Fruit fly (Drosophila melanogaster) whole organism, prepupa: Measurements from ENCODE around the gene Mrtf.
A peak's percentile ranks its signal among the peaks of the same experiment; 100 is the strongest.

Experiments
- Blimp-1 ChIP-seq: fragments of 200-800 bp; sonication (Bioruptor generic); optimal IDR thresholded peaks from 3 replicates; lab custom pipeline; 2017; ENCODE audit warnings: missing biosample characterization, missing genetic modification characterization, mild to moderate bottlenecking, moderate library complexity, missing genetic modification reagents
- CG10669 ChIP-seq: fragments of 200-800 bp; sonication (Bioruptor generic); optimal IDR thresholded peaks from 3 replicates; lab custom pipeline; 2018; ENCODE audit warnings: missing biosample characterization, mild to moderate bottlenecking, missing genetic modification characterization, moderate library complexity
- CG11762 ChIP-seq: fragments of 200-800 bp; sonication (Bioruptor generic); optimal IDR thresholded peaks from 3 replicates; lab custom pipeline; 2016; ENCODE audit warnings: missing biosample characterization, missing genetic modification characterization; ENCODE audit not compliant: insufficient read depth
- CG11902 ChIP-seq: fragments of 200-800 bp; sonication (Bioruptor generic); optimal IDR thresholded peaks from 3 replicates; lab custom pipeline; 2016; ENCODE audit warnings: missing biosample characterization, missing genetic modification characterization
- CG15336 ChIP-seq: fragments of 200-800 bp; sonication (Bioruptor generic); IDR thresholded peaks from 2 replicates; pipeline ENCODE4 v1.3.6; 2022; ENCODE audit warnings: missing biosample characterization, missing genetic modification characterization
- CG1621 ChIP-seq: fragments of 200-800 bp; sonication (Bioruptor generic); optimal IDR thresholded peaks from 3 replicates; lab custom pipeline; 2018; ENCODE audit warnings: missing biosample characterization, mild to moderate bottlenecking, missing genetic modification characterization
- CG16779 ChIP-seq: fragments of 200-800 bp; sonication (Bioruptor generic); optimal IDR thresholded peaks from 3 replicates; lab custom pipeline; 2017; ENCODE audit warnings: missing biosample characterization, mild to moderate bottlenecking, missing genetic modification characterization
- CG3032 ChIP-seq: fragments of 200-800 bp; optimal IDR thresholded peaks from 2 replicates; lab custom pipeline; 2019; ENCODE audit warnings: missing biosample characterization, mild to moderate bottlenecking, missing genetic modification characterization, moderate library complexity
- CG31627 ChIP-seq: fragments of 200-800 bp; sonication (Bioruptor generic); optimal IDR thresholded peaks from 3 replicates; lab custom pipeline; 2016; ENCODE audit warnings: missing biosample characterization, missing genetic modification characterization
- CG32006 ChIP-seq: fragments of 200-800 bp; sonication (Bioruptor generic); optimal IDR thresholded peaks from 3 replicates; lab custom pipeline; 2017; ENCODE audit warnings: missing biosample characterization, mild to moderate bottlenecking, missing genetic modification characterization
- CG34406 ChIP-seq: fragments of 200-800 bp; sonication (Bioruptor generic); optimal IDR thresholded peaks from 3 replicates; lab custom pipeline; 2016; ENCODE audit warnings: missing biosample characterization, missing genetic modification characterization
- CG3919 ChIP-seq: fragments of 200-800 bp; sonication (Bioruptor generic); optimal IDR thresholded peaks from 3 replicates; lab custom pipeline; 2016; ENCODE audit warnings: missing biosample characterization, missing genetic modification characterization
- CG4318 ChIP-seq: fragments of 200-800 bp; sonication (Bioruptor generic); optimal IDR thresholded peaks from 3 replicates; lab custom pipeline; 2017; ENCODE audit warnings: missing biosample characterization, mild to moderate bottlenecking, missing genetic modification characterization
- CG6163 ChIP-seq: fragments of 200-800 bp; sonication (Bioruptor generic); IDR thresholded peaks from 3 replicates; pipeline ENCODE4 v1.3.6; 2022; ENCODE audit warnings: missing biosample characterization, missing genetic modification characterization
- CG6276 ChIP-seq: fragments of 200-800 bp; sonication (Bioruptor generic); optimal IDR thresholded peaks from 2 replicates; lab custom pipeline; 2017; ENCODE audit warnings: missing biosample characterization, mild to moderate bottlenecking, missing genetic modification characterization
- CG6792 ChIP-seq: fragments of 200-800 bp; sonication (Bioruptor generic); optimal IDR thresholded peaks from 3 replicates; lab custom pipeline; 2016; ENCODE audit warnings: missing biosample characterization, missing genetic modification characterization
- CG6808 ChIP-seq: fragments of 200-800 bp; sonication (Bioruptor generic); optimal IDR thresholded peaks from 3 replicates; lab custom pipeline; 2017; ENCODE audit warnings: missing biosample characterization, missing genetic modification characterization, mild to moderate bottlenecking, moderate library complexity, missing genetic modification reagents
- CG7368 ChIP-seq: fragments of 200-800 bp; sonication (Bioruptor generic); optimal IDR thresholded peaks from 3 replicates; lab custom pipeline; 2016; ENCODE audit warnings: missing biosample characterization, missing genetic modification characterization
- CG8119 ChIP-seq: fragments of 200-800 bp; sonication (Bioruptor generic); IDR thresholded peaks from 3 replicates; pipeline ENCODE4 v1.3.6; 2022; ENCODE audit warnings: missing biosample characterization, missing genetic modification characterization
- CG8319 ChIP-seq: fragments of 200-800 bp; sonication (Bioruptor generic); optimal IDR thresholded peaks from 3 replicates; lab custom pipeline; 2016; ENCODE audit warnings: missing biosample characterization, missing genetic modification characterization
- CG8632 ChIP-seq: fragments of 200-800 bp; sonication (Bioruptor generic); optimal IDR thresholded peaks from 3 replicates; lab custom pipeline; 2016; ENCODE audit warnings: missing biosample characterization, missing genetic modification characterization
- Eip75B ChIP-seq: fragments of 200-800 bp; sonication (Bioruptor generic); optimal IDR thresholded peaks from 3 replicates; lab custom pipeline; 2016; ENCODE audit warnings: missing biosample characterization, missing genetic modification characterization
- Eip78C ChIP-seq: fragments of 200-800 bp; sonication (Bioruptor generic); peaks from one replicate; lab custom pipeline; 2016; ENCODE audit warnings: missing biosample characterization, missing genetic modification characterization
- Eip93F ChIP-seq: fragments of 200-800 bp; sonication (Bioruptor generic); optimal IDR thresholded peaks from 2 replicates; lab custom pipeline; 2016; ENCODE audit warnings: missing biosample characterization, mild to moderate bottlenecking, missing genetic modification characterization
- Ets21C ChIP-seq: fragments of 200-800 bp; sonication (Bioruptor generic); optimal IDR thresholded peaks from 3 replicates; lab custom pipeline; 2016; ENCODE audit warnings: missing biosample characterization, missing genetic modification characterization
- Ets96B ChIP-seq: fragments of 200-800 bp; optimal IDR thresholded peaks from 2 replicates; lab custom pipeline; 2019; ENCODE audit warnings: missing biosample characterization, mild to moderate bottlenecking, missing genetic modification characterization, moderate library complexity
- Gug ChIP-seq: fragments of 200-800 bp; sonication (Bioruptor generic); IDR thresholded peaks from 2 replicates; pipeline ENCODE4 v1.3.6; 2022; ENCODE audit warnings: missing biosample characterization, missing genetic modification characterization
- Hr38 ChIP-seq: sonication (Bioruptor generic); optimal IDR thresholded peaks from 2 replicates; lab custom pipeline; 2016; ENCODE audit warnings: missing biosample characterization, missing genetic modification characterization
- Hr39 ChIP-seq: fragments of 200-800 bp; sonication (Bioruptor generic); optimal IDR thresholded peaks from 2 replicates; lab custom pipeline; 2016; ENCODE audit warnings: missing biosample characterization, missing genetic modification characterization
- Hr4 ChIP-seq: fragments of 200-800 bp; sonication (Bioruptor generic); optimal IDR thresholded peaks from 3 replicates; lab custom pipeline; 2016; ENCODE audit warnings: missing biosample characterization, missing genetic modification characterization
- Met ChIP-seq: fragments of 200-800 bp; sonication (Bioruptor generic); optimal IDR thresholded peaks from 3 replicates; lab custom pipeline; 2016; ENCODE audit warnings: missing biosample characterization, missing genetic modification characterization
- OdsH ChIP-seq: fragments of 200-800 bp; sonication (Bioruptor generic); optimal IDR thresholded peaks from 3 replicates; lab custom pipeline; 2016; ENCODE audit warnings: missing biosample characterization, missing genetic modification characterization
- Smox ChIP-seq: fragments of 200-800 bp; sonication (Bioruptor generic); optimal IDR thresholded peaks from 3 replicates; lab custom pipeline; 2016; ENCODE audit warnings: missing biosample characterization, missing genetic modification characterization
- Sox102F ChIP-seq: fragments of 200-800 bp; sonication (Bioruptor generic); optimal IDR thresholded peaks from 2 replicates; lab custom pipeline; 2016; ENCODE audit warnings: missing biosample characterization, mild to moderate bottlenecking, missing genetic modification characterization
- Sox14 ChIP-seq: fragments of 200-800 bp; sonication (Bioruptor generic); optimal IDR thresholded peaks from 3 replicates; lab custom pipeline; 2016; ENCODE audit warnings: missing biosample characterization, missing genetic modification characterization
- Sox15 ChIP-seq: fragments of 200-800 bp; sonication (Bioruptor generic); optimal IDR thresholded peaks from 3 replicates; lab custom pipeline; 2016; ENCODE audit warnings: missing biosample characterization, missing genetic modification characterization
- achi ChIP-seq: fragments of 200-800 bp; sonication (Bioruptor generic); optimal IDR thresholded peaks from 3 replicates; lab custom pipeline; 2016; ENCODE audit warnings: missing biosample characterization, missing genetic modification characterization
- acj6 ChIP-seq: fragments of 200-800 bp; sonication (Bioruptor generic); optimal IDR thresholded peaks from 3 replicates; lab custom pipeline; 2016; ENCODE audit warnings: missing biosample characterization, missing genetic modification characterization
- cyc ChIP-seq: fragments of 200-800 bp; sonication (Bioruptor generic); optimal IDR thresholded peaks from 3 replicates; lab custom pipeline; 2016; ENCODE audit warnings: missing biosample characterization, missing genetic modification characterization
- dac ChIP-seq: fragments of 200-800 bp; sonication (Bioruptor generic); optimal IDR thresholded peaks from 2 replicates; lab custom pipeline; 2017; ENCODE audit warnings: missing biosample characterization, mild to moderate bottlenecking, missing genetic modification characterization
- dsx ChIP-seq: fragments of 200-800 bp; optimal IDR thresholded peaks from 3 replicates; lab custom pipeline; 2019; ENCODE audit warnings: missing biosample characterization, mild to moderate bottlenecking, missing genetic modification characterization, moderate library complexity; ENCODE audit not compliant: poor library complexity, severe bottlenecking
- esn ChIP-seq: fragments of 200-800 bp; sonication (Bioruptor generic); optimal IDR thresholded peaks from 2 replicates; lab custom pipeline; 2016; ENCODE audit warnings: missing biosample characterization, mild to moderate bottlenecking, missing genetic modification characterization, moderate library complexity
- fd59A ChIP-seq: fragments of 200-800 bp; sonication (Bioruptor generic); optimal IDR thresholded peaks from 2 replicates; lab custom pipeline; 2017; ENCODE audit warnings: missing biosample characterization, mild to moderate bottlenecking, missing genetic modification characterization, missing genetic modification reagents
- fd85E ChIP-seq: fragments of 200-800 bp; sonication (Bioruptor generic); optimal IDR thresholded peaks from 3 replicates; lab custom pipeline; 2016; ENCODE audit warnings: missing biosample characterization, missing genetic modification characterization
- fkh ChIP-seq: fragments of 200-800 bp; sonication (Bioruptor generic); optimal IDR thresholded peaks from 3 replicates; lab custom pipeline; 2017; ENCODE audit warnings: missing biosample characterization, mild to moderate bottlenecking, missing genetic modification characterization, moderate library complexity
- net ChIP-seq: fragments of 200-800 bp; sonication (Bioruptor generic); optimal IDR thresholded peaks from 3 replicates; lab custom pipeline; 2016; ENCODE audit warnings: missing biosample characterization, missing genetic modification characterization
- pdm3 ChIP-seq: fragments of 200-800 bp; sonication (Bioruptor generic); optimal IDR thresholded peaks from 3 replicates; lab custom pipeline; 2016; ENCODE audit warnings: missing biosample characterization, missing genetic modification characterization
- salr ChIP-seq, 2 experiments: fragments of 200-800 bp; sonication (Bioruptor generic); optimal IDR thresholded peaks; 3 replicates each; lab custom pipeline; 2016 to 2018; ENCODE audit warnings: missing biosample characterization in 2 of 2, missing genetic modification characterization in 2 of 2, mild to moderate bottlenecking in 1 of 2
- spab ChIP-seq: fragments of 200-800 bp; sonication (Bioruptor generic); optimal IDR thresholded peaks from 2 replicates; lab custom pipeline; 2017; ENCODE audit warnings: missing biosample characterization, mild to moderate bottlenecking, missing genetic modification characterization, missing genetic modification reagents
- ss ChIP-seq, 2 experiments: fragments of 200-800 bp; sonication (Bioruptor generic); optimal IDR thresholded peaks; 2 replicates in 1 of 2; 3 replicates in 1 of 2; lab custom pipeline; 2017 to 2018; ENCODE audit warnings: mild to moderate bottlenecking in 2 of 2, missing biosample characterization in 2 of 2, missing genetic modification characterization in 2 of 2, moderate library complexity in 1 of 2
- svp ChIP-seq: fragments of 200-800 bp; sonication (Bioruptor generic); peaks from one replicate; lab custom pipeline; 2016; ENCODE audit warnings: missing biosample characterization, missing genetic modification characterization
- vri ChIP-seq: fragments of 200-800 bp; sonication (Bioruptor generic); optimal IDR thresholded peaks from 3 replicates; lab custom pipeline; 2016; ENCODE audit warnings: missing biosample characterization, mild to moderate bottlenecking, missing genetic modification characterization

Gene Mrtf

dm6 chr3L:2802085-2802484 is 35.7 kb upstream of the Mrtf start:
- TF ChIP-seq CG6163 (GFP tag; lab: Robert Waterston, UW) (peak; percentile 79), svp (GFP tag; lab: Kevin White, UChicago) (peak; percentile 82), Eip93F (GFP tag; lab: Kevin White, UChicago) (no peak), Sox14 (GFP tag; lab: Kevin White, UChicago) (peak; percentile 68), Met (GFP tag; lab: Kevin White, UChicago) (peak; percentile 72), Eip75B (GFP tag; lab: Kevin White, UChicago) (peak; percentile 53), CG1621 (no peak), Smox (GFP tag; lab: Kevin White, UChicago) (peak; percentile 59), ss (GFP tag; optimal IDR thresholded peaks at IDR 0.05; lab: Kevin White, UChicago) (peak in 1 of 2 experiments; percentile 9), CG34406 (peak; percentile 30), CG31627 (GFP tag; lab: Kevin White, UChicago) (peak; percentile 62), CG16779 (peak; percentile 4), CG11762 (GFP tag; lab: Kevin White, UChicago) (peak; percentile 47), Ets96B (no peak), CG7368 (peak; percentile 58), salr (GFP tag; optimal IDR thresholded peaks at IDR 0.05; lab: Kevin White, UChicago) (peak in 1 of 2 experiments; percentile 72), CG6808 (GFP tag; lab: Kevin White, UChicago) (peak; percentile 3), CG6792 (GFP tag; lab: Kevin White, UChicago) (peak; percentile 2), Sox102F (GFP tag; lab: Kevin White, UChicago) (peak; percentile 70), CG8119 (GFP tag; lab: Robert Waterston, UW) (peak; percentile 90), Gug (GFP tag; lab: Robert Waterston, UW) (peak; percentile 80), dac (GFP tag; lab: Kevin White, UChicago) (peak; percentile 78), CG15336 (GFP tag; lab: Robert Waterston, UW) (peak; percentile 85), CG3919 (GFP tag; lab: Kevin White, UChicago) (peak; percentile 77), cyc (GFP tag; lab: Kevin White, UChicago) (peak; percentile 62), CG32006 (GFP tag; lab: Kevin White, UChicago) (peak; percentile 94), CG10669 (GFP tag; lab: Kevin White, UChicago) (peak; percentile 16), Eip78C (GFP tag; lab: Kevin White, UChicago) (peak; percentile 82), spab (GFP tag; lab: Kevin White, UChicago) (peak; percentile 10), dsx (GFP tag; lab: Kevin White, UChicago) (no peak), OdsH (peak; percentile 70), CG3032 (tag; lab: Kevin White, UChicago) (peak; percentile 21), fd85E (GFP tag; lab: Kevin White, UChicago) (no peak), Hr38 (GFP tag; lab: Kevin White, UChicago) (no peak), pdm3 (GFP tag; lab: Kevin White, UChicago) (peak; percentile 75), vri (GFP tag; lab: Kevin White, UChicago) (peak; percentile 33), Sox15 (GFP tag; lab: Kevin White, UChicago) (peak; percentile 1), CG11902 (peak; percentile 35), Hr39 (GFP tag; lab: Kevin White, UChicago) (peak; percentile 74), CG6276 (GFP tag; lab: Kevin White, UChicago) (peak; percentile 81), achi (GFP tag; lab: Kevin White, UChicago) (peak; percentile 68), fkh (GFP tag; lab: Kevin White, UChicago) (no peak), CG8632 (GFP tag; lab: Kevin White, UChicago) (no peak), net (peak; percentile 67), esn (GFP tag; lab: Kevin White, UChicago) (peak; percentile 72), Blimp-1 (no peak), CG4318 (GFP tag; lab: Kevin White, UChicago) (peak; percentile 81), fd59A (GFP tag; lab: Kevin White, UChicago) (no peak), Ets21C (GFP tag; lab: Kevin White, UChicago) (peak; percentile 51), CG8319 (no peak), Hr4 (GFP tag; lab: Kevin White, UChicago) (peak; percentile 92), acj6 (GFP tag; lab: Kevin White, UChicago) (peak; percentile 56)
